Worm (Caenorhabditis elegans): ENCODE results near the gene hxk-3.

The hxk-3 gene

DNA sequence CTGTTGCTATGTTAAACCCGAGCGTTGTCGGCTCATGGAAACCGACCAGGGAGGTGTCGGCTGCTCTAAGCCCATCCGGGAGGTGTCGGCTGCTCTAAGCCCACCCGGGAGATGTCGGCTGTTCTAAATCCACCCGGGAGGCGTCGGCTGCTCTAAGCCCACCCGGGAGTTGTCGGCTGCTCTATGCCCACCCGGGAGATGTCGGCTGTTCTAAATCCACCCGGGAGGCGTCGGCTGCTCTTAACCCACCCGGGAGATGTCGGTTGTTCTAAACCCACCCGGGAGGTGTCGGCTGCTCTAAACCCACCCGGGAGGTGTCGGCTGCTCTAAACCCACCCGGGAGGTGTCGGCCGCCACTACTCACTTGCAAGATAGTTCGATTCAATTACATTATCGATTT lies 18.5 kb downstream of the hxk-3 start:
- no peak for TF ChIP-seq ham-2 (GFP tag; optimal IDR thresholded peaks at IDR 0.05)
- TF ChIP-seq flh-1 (GFP tag; optimal IDR thresholded peaks at IDR 0.05) = no peak
- no peak for TF ChIP-seq sptf-1 (tag; optimal IDR thresholded peaks at IDR 0.05)
- TF ChIP-seq nhr-2 (tag; optimal IDR thresholded peaks at IDR 0.05) = no peak
- no peak for TF ChIP-seq ceh-83 (GFP tag; optimal IDR thresholded peaks at IDR 0.05)
- no peak for TF ChIP-seq elt-1 (tag; optimal IDR thresholded peaks at IDR 0.05; ENCODE audit: borderline replicate concordance, insufficient read depth)
- TF ChIP-seq bed-3 (GFP tag; optimal IDR thresholded peaks at IDR 0.05) = no peak
- TF ChIP-seq unc-62 (GFP tag; optimal IDR thresholded peaks at IDR 0.05) = no peak
- TF ChIP-seq zip-8 (tag; optimal IDR thresholded peaks at IDR 0.05) = no peak
- TF ChIP-seq unc-120 (tag; optimal IDR thresholded peaks at IDR 0.05; ENCODE audit: poor library complexity, severe bottlenecking) = no peak
- TF ChIP-seq mls-2 (tag; optimal IDR thresholded peaks at IDR 0.05) = no peak

DNA sequence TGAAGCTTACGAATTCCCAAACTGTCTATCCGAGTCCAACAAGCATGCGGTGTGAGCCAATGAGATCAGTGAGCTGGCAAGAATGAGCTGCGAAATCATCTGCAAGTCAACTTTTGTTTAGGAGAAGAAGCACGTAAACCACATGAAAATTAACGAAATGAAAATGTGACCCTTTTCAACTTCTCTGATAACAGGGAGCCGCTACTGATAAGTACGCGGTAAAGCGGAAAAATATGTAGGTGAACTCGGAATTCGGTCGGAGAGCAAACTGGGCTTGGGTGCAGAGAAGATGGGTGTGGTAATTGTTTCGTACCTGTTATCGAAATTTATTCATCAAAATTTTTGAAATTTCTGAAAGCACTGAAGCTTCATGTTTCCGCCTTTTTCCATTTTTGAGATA lies 19.1 kb downstream of the hxk-3 start, which contains the start of gene clec-172:
Gene clec-172, minus strand, starts transcription at position 101 of the 400 bp plus-strand sequence.
- no peak for TF ChIP-seq ceh-43 (GFP tag; optimal IDR thresholded peaks at IDR 0.05)
- TF ChIP-seq elt-3 (tag; optimal IDR thresholded peaks at IDR 0.05) = no peak
- no peak for TF ChIP-seq ceh-39 (tag; optimal IDR thresholded peaks at IDR 0.05)

DNA sequence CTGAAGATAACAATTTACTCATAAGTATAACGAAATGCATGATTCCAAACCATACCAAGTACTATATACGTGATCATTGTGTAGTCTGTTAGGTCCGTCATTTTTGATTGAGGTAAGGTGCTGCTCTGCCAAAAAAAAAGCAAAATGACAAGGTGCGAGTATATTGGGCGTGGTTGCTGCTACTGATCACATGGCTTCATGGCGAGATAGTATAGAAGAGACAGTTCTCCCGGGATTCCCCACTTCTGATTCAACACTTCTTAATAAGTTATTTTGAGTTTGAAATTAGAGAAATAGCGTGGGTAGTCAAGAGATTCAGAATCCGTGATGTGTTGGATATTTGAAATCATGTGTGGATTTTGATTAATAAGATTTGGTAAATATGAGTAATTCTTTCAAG lies 23.8 kb downstream of the hxk-3 start, which contains the start of gene K03H6.4:
Gene K03H6.4, minus strand, starts transcription at position 101 of the 400 bp plus-strand sequence.
- TF ChIP-seq bed-3 (GFP tag; optimal IDR thresholded peaks at IDR 0.05) (no peak), ceh-83 (GFP tag; optimal IDR thresholded peaks at IDR 0.05) (no peak), cnd-1 (tag; optimal IDR thresholded peaks at IDR 0.05) (no peak), lin-13 (tag; optimal IDR thresholded peaks at IDR 0.05) (no peak)

DNA sequence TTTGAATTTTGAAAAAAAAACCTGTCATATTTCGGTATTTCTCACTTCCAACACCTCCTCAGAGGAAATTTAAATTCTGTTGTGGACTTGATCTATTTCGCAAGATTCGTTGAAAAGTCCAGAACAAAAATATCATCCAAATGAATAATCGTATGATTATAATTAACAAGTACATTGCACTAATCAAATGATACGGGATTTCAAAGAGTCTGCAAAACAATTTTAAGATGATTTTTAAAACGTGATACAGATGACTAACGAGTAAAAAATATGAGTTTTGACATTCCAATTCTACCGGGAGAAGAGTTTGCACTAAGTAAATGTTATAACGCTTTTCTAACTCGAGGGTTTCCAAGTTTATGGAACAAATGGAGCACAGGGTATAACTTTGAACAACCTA lies 24.9 kb downstream of the hxk-3 start:
- no peak for TF ChIP-seq cnd-1 (tag; optimal IDR thresholded peaks at IDR 0.05)
- TF ChIP-seq tbx-8 (GFP tag; optimal IDR thresholded peaks at IDR 0.05) = no peak
- no peak for TF ChIP-seq mep-1 (tag; optimal IDR thresholded peaks at IDR 0.05)
- TF ChIP-seq blmp-1 (tag; optimal IDR thresholded peaks at IDR 0.05) = no peak
- TF ChIP-seq nhr-28 (tag; optimal IDR thresholded peaks at IDR 0.05) = no peak
- TF ChIP-seq unc-39 (tag; optimal IDR thresholded peaks at IDR 0.05) = no peak
- TF ChIP-seq mls-2 (tag; optimal IDR thresholded peaks at IDR 0.05) = no peak
- no peak for TF ChIP-seq lsy-2 (tag; optimal IDR thresholded peaks at IDR 0.05)
- no peak for TF ChIP-seq bed-3 (GFP tag; optimal IDR thresholded peaks at IDR 0.05)
- TF ChIP-seq drap-1 (GFP tag; optimal IDR thresholded peaks at IDR 0.05) = no peak
- TF ChIP-seq zip-8 (tag; optimal IDR thresholded peaks at IDR 0.05) = no peak
- no peak for TF ChIP-seq nhr-2 (tag; optimal IDR thresholded peaks at IDR 0.05)

- TF ChIP-seq lin-32 (GFP tag; optimal IDR thresholded peaks at IDR 0.05) = no peak
- TF ChIP-seq bed-3 (GFP tag; optimal IDR thresholded peaks at IDR 0.05) = no peak
- no peak for TF ChIP-seq sem-2 (GFP tag; optimal IDR thresholded peaks at IDR 0.05)
- no peak for TF ChIP-seq mab-5 (tag; optimal IDR thresholded peaks at IDR 0.05)
- TF ChIP-seq ceh-83 (GFP tag; optimal IDR thresholded peaks at IDR 0.05) = no peak
- no peak for TF ChIP-seq ceh-39 (tag; optimal IDR thresholded peaks at IDR 0.05)
- TF ChIP-seq mls-2 (tag; optimal IDR thresholded peaks at IDR 0.05) = no peak
- TF ChIP-seq nhr-2 (tag; optimal IDR thresholded peaks at IDR 0.05) = no peak
- TF ChIP-seq snpc-4 (tag; optimal IDR thresholded peaks at IDR 0.05) = no peak
- TF ChIP-seq elt-1 (tag; optimal IDR thresholded peaks at IDR 0.05; ENCODE audit: borderline replicate concordance, insufficient read depth) = no peak
- no peak for TF ChIP-seq zip-8 (tag; optimal IDR thresholded peaks at IDR 0.05)
- no peak for TF ChIP-seq mep-1 (tag; optimal IDR thresholded peaks at IDR 0.05)
- no peak for TF ChIP-seq lsy-2 (tag; optimal IDR thresholded peaks at IDR 0.05)
- no peak for TF ChIP-seq cnd-1 (tag; optimal IDR thresholded peaks at IDR 0.05)
- TF ChIP-seq elt-3 (tag; optimal IDR thresholded peaks at IDR 0.05) = no peak
- no peak for TF ChIP-seq drap-1 (GFP tag; optimal IDR thresholded peaks at IDR 0.05)
- TF ChIP-seq ztf-11 (tag; optimal IDR thresholded peaks at IDR 0.05) = no peak
These were observed 26.0 kb downstream of the hxk-3 start, which contains the start of gene K03H6.1 for ce11 chrIV:1523418-1523817. Gene K03H6.1 (plus strand): TSS chrIV:1523718.

DNA sequence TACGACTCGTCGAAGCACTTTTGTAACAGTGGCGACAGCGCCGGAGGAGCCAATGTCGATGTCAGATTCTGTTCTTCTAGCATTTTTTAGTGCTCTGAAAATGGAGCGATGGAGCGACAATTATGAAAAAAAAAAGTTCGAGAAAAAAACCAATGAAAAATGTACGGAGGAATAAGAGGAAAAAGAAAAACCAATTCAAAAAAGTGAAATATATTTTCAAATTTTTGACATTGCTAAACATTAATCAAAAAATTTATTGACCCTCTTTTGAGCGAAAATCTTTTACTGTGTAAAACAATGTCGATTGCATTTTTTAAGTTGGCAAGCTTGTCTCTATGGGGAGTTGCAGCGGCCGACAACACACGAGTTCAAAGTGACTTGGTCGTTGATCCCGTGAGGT lies 38.9 kb downstream of the hxk-3 start, which contains the start of gene K03H6.5:
Gene K03H6.5, minus strand, starts transcription at position 101 of the 400 bp plus-strand sequence.
- TF ChIP-seq bed-3 (GFP tag; optimal IDR thresholded peaks at IDR 0.05) (no peak), zip-8 (tag; optimal IDR thresholded peaks at IDR 0.05) (no peak), drap-1 (GFP tag; optimal IDR thresholded peaks at IDR 0.05) (no peak), M03D4.4 (tag; optimal IDR thresholded peaks at IDR 0.05) (no peak), cnd-1 (tag; optimal IDR thresholded peaks at IDR 0.05) (no peak), mep-1 (tag; optimal IDR thresholded peaks at IDR 0.05) (no peak), ceh-43 (GFP tag; optimal IDR thresholded peaks at IDR 0.05) (no peak), tbx-8 (GFP tag; optimal IDR thresholded peaks at IDR 0.05) (no peak), lin-13 (tag; optimal IDR thresholded peaks at IDR 0.05) (no peak), ham-2 (GFP tag; optimal IDR thresholded peaks at IDR 0.05) (no peak), sem-2 (GFP tag; optimal IDR thresholded peaks at IDR 0.05) (no peak), unc-62 (GFP tag; optimal IDR thresholded peaks at IDR 0.05) (no peak), hlh-1 (tag; optimal IDR thresholded peaks at IDR 0.05) (no peak), snpc-4 (tag; optimal IDR thresholded peaks at IDR 0.05) (no peak), nhr-2 (tag; optimal IDR thresholded peaks at IDR 0.05) (no peak), pha-4 (tag; optimal IDR thresholded peaks at IDR 0.05) (no peak)
